Fruit fly (Drosophila melanogaster) whole organism, embryonic: ENCODE measurements around the gene Sar1.
A peak's percentile ranks its signal among the peaks of the same experiment; 100 is the strongest.

ENCODE experiments used
- Blimp-1 ChIP-seq: fragments of 200-800 bp; sonication (Bioruptor generic); optimal IDR thresholded peaks from 3 replicates; lab custom pipeline; 2018; ENCODE audit warnings: missing biosample characterization, missing genetic modification characterization, mild to moderate bottlenecking, moderate library complexity, missing genetic modification reagents
- CG10366 ChIP-seq: fragments of 200-800 bp; sonication (Bioruptor generic); IDR thresholded peaks from 2 replicates; pipeline ENCODE4 v1.3.6; 2022; ENCODE audit warnings: missing biosample characterization, missing genetic modification characterization
- CG11247 ChIP-seq: fragments of 200-800 bp; sonication (Bioruptor generic); IDR thresholded peaks from 2 replicates; pipeline ENCODE4 v1.3.6; 2022; ENCODE audit warnings: missing biosample characterization, missing genetic modification characterization
- CG11696 ChIP-seq: fragments of 200-800 bp; sonication (Bioruptor generic); IDR thresholded peaks from 2 replicates; pipeline ENCODE4 v1.3.6; 2022; ENCODE audit warnings: missing biosample characterization, missing genetic modification characterization
- CG12391 ChIP-seq: fragments of 200-800 bp; sonication (Bioruptor generic); optimal IDR thresholded peaks from 3 replicates; lab custom pipeline; 2018; ENCODE audit warnings: missing biosample characterization, mild to moderate bottlenecking, missing genetic modification characterization, moderate library complexity
- CG14965 ChIP-seq: fragments of 200-800 bp; sonication (Bioruptor generic); optimal IDR thresholded peaks from 2 replicates; lab custom pipeline; 2016; ENCODE audit warnings: missing biosample characterization, missing genetic modification characterization, borderline replicate concordance
- CG15696 ChIP-seq: fragments of 200-800 bp; sonication (Bioruptor generic); optimal IDR thresholded peaks from 2 replicates; lab custom pipeline; 2019; ENCODE audit warnings: missing biosample characterization, mild to moderate bottlenecking, missing genetic modification characterization, moderate library complexity
- CG17385 ChIP-seq: fragments of 200-800 bp; sonication (Bioruptor generic); optimal IDR thresholded peaks from 3 replicates; lab custom pipeline; 2018; ENCODE audit warnings: missing biosample characterization, mild to moderate bottlenecking, missing genetic modification characterization
- CG18262 ChIP-seq: fragments of 200-800 bp; optimal IDR thresholded peaks from 3 replicates; lab custom pipeline; 2019; ENCODE audit warnings: missing biosample characterization, mild to moderate bottlenecking, missing genetic modification characterization, moderate library complexity
- CG18599 ChIP-seq: fragments of 200-800 bp; sonication (Bioruptor generic); optimal IDR thresholded peaks from 3 replicates; lab custom pipeline; 2017; ENCODE audit warnings: missing biosample characterization, missing genetic modification characterization, mild to moderate bottlenecking, moderate library complexity, missing genetic modification reagents
- CG2129 ChIP-seq: fragments of 200-800 bp; sonication (Bioruptor generic); IDR thresholded peaks from 2 replicates; pipeline ENCODE4 v1.3.6; 2022; ENCODE audit warnings: missing biosample characterization, missing genetic modification characterization; ENCODE audit not compliant: partially characterized antibody
- CG34224 ChIP-seq: fragments of 200-800 bp; sonication (Bioruptor generic); IDR thresholded peaks from 3 replicates; pipeline ENCODE4 v1.3.6; 2022; ENCODE audit warnings: missing biosample characterization, missing genetic modification characterization; ENCODE audit not compliant: partially characterized antibody
- CG34422 ChIP-seq: fragments of 200-800 bp; sonication (Bioruptor generic); IDR thresholded peaks from 3 replicates; pipeline ENCODE4 v1.3.6; 2022; ENCODE audit warnings: missing biosample characterization, missing genetic modification characterization
- CG6272 ChIP-seq: fragments of 200-800 bp; sonication (Bioruptor generic); IDR thresholded peaks from 2 replicates; pipeline ENCODE4 v1.3.6; 2022; ENCODE audit warnings: missing biosample characterization, missing genetic modification characterization
- CG8290 ChIP-seq, 3 experiments: fragments of 200-800 bp; sonication (Bioruptor generic); optimal IDR thresholded peaks; 2 replicates each; lab custom pipeline; 2016 to 2019; ENCODE audit warnings: missing biosample characterization in 3 of 3, missing genetic modification characterization in 3 of 3, mild to moderate bottlenecking in 2 of 3, moderate library complexity in 1 of 3
- CG8359 ChIP-seq: fragments of 200-800 bp; sonication (Bioruptor generic); optimal IDR thresholded peaks from 2 replicates; lab custom pipeline; 2017; ENCODE audit warnings: missing biosample characterization, mild to moderate bottlenecking, missing genetic modification characterization, borderline replicate concordance
- CG8924 ChIP-seq: fragments of 200-800 bp; optimal IDR thresholded peaks from 3 replicates; lab custom pipeline; 2019; ENCODE audit warnings: missing biosample characterization, mild to moderate bottlenecking, missing genetic modification characterization, moderate library complexity
- CHES-1-like ChIP-seq: fragments of 200-800 bp; sonication (Bioruptor generic); optimal IDR thresholded peaks from 2 replicates; lab custom pipeline; 2016; ENCODE audit warnings: missing biosample characterization, missing genetic modification characterization
- CTCF ChIP-seq: fragments of 200-800 bp; sonication (Bioruptor generic); optimal IDR thresholded peaks from 2 replicates; lab custom pipeline; 2017; ENCODE audit warnings: missing biosample characterization, mild to moderate bottlenecking, missing genetic modification characterization, moderate library complexity
- Dek ChIP-seq: fragments of 200-800 bp; sonication (Bioruptor generic); optimal IDR thresholded peaks from 3 replicates; lab custom pipeline; 2019; ENCODE audit warnings: missing biosample characterization, mild to moderate bottlenecking, missing genetic modification characterization, moderate library complexity
- Dll ChIP-seq: fragments of 200-800 bp; sonication (Bioruptor generic); IDR thresholded peaks from 4 replicates; pipeline ENCODE4 v1.3.6; 2022; ENCODE audit warnings: missing biosample characterization, missing genetic modification characterization; ENCODE audit not compliant: partially characterized antibody
- Doc3 ChIP-seq: fragments of 200-800 bp; sonication (Bioruptor generic); IDR thresholded peaks from 3 replicates; pipeline ENCODE4 v1.3.6; 2022; ENCODE audit warnings: missing biosample characterization, missing genetic modification characterization; ENCODE audit not compliant: partially characterized antibody
- Fer1 ChIP-seq: fragments of 200-800 bp; sonication (Bioruptor generic); optimal IDR thresholded peaks from 2 replicates; lab custom pipeline; 2017; ENCODE audit warnings: missing biosample characterization, mild to moderate bottlenecking, missing genetic modification characterization
- HmgZ ChIP-seq: fragments of 200-800 bp; sonication (Bioruptor generic); optimal IDR thresholded peaks from 2 replicates; lab custom pipeline; 2018; ENCODE audit warnings: missing biosample characterization, mild to moderate bottlenecking, missing genetic modification characterization
- Hmx ChIP-seq: fragments of 200-800 bp; sonication (Bioruptor generic); optimal IDR thresholded peaks from 2 replicates; lab custom pipeline; 2016; ENCODE audit warnings: missing biosample characterization, missing genetic modification characterization
- Hsf ChIP-seq: fragments of 200-800 bp; sonication (Bioruptor generic); optimal IDR thresholded peaks from 3 replicates; lab custom pipeline; 2016; ENCODE audit warnings: missing biosample characterization, missing genetic modification characterization
- Lhr ChIP-seq: fragments of 200-800 bp; sonication (Bioruptor generic); optimal IDR thresholded peaks from 3 replicates; lab custom pipeline; 2017; ENCODE audit warnings: mild to moderate bottlenecking, missing biosample characterization, missing genetic modification reagents, missing genetic modification characterization
- Meics ChIP-seq: fragments of 200-800 bp; sonication (Bioruptor generic); optimal IDR thresholded peaks from 2 replicates; lab custom pipeline; 2017; ENCODE audit warnings: missing biosample characterization, mild to moderate bottlenecking, missing genetic modification characterization
- NC2α ChIP-seq: fragments of 200-800 bp; sonication (Bioruptor generic); optimal IDR thresholded peaks from 2 replicates; lab custom pipeline; 2016; ENCODE audit warnings: missing biosample characterization, missing genetic modification characterization
- NFAT ChIP-seq: fragments of 200-800 bp; sonication (Bioruptor generic); IDR thresholded peaks from 2 replicates; pipeline ENCODE4 v1.3.6; 2022; ENCODE audit warnings: missing biosample characterization, missing genetic modification characterization
- Nf-YB ChIP-seq: fragments of 200-800 bp; sonication (Bioruptor generic); optimal IDR thresholded peaks from 3 replicates; lab custom pipeline; 2019; ENCODE audit warnings: missing biosample characterization, mild to moderate bottlenecking, missing genetic modification characterization, moderate library complexity
- Scr ChIP-seq: fragments of 200-800 bp; sonication (Bioruptor generic); IDR thresholded peaks from 2 replicates; pipeline ENCODE4 v1.3.6; 2022; ENCODE audit warnings: missing biosample characterization, missing genetic modification characterization; ENCODE audit not compliant: partially characterized antibody
- Tbp ChIP-seq: fragments of >200 bp; optimal IDR thresholded peaks from 2 replicates; lab custom pipeline; 2018; ENCODE audit warnings: missing biosample characterization, missing genetic modification characterization
- Xbp1 ChIP-seq: fragments of 200-800 bp; sonication (Bioruptor generic); optimal IDR thresholded peaks from 3 replicates; lab custom pipeline; 2016; ENCODE audit warnings: missing biosample characterization, mild to moderate bottlenecking, missing genetic modification characterization
- bbx ChIP-seq: fragments of 200-800 bp; sonication (Bioruptor generic); IDR thresholded peaks from 2 replicates; pipeline ENCODE4 v1.3.6; 2022; ENCODE audit warnings: missing biosample characterization, missing genetic modification characterization; ENCODE audit not compliant: partially characterized antibody
- chinmo ChIP-seq: fragments of 200-800 bp; sonication (Bioruptor generic); IDR thresholded peaks from 4 replicates; pipeline ENCODE4 v1.3.6; 2022; ENCODE audit warnings: missing biosample characterization, missing genetic modification characterization; ENCODE audit not compliant: partially characterized antibody
- crol ChIP-seq: fragments of 200-800 bp; sonication (Bioruptor generic); IDR thresholded peaks from 2 replicates; pipeline ENCODE4 v1.3.6; 2022; ENCODE audit warnings: missing biosample characterization, missing genetic modification characterization
- emc ChIP-seq: fragments of 200-800 bp; sonication (Bioruptor generic); optimal IDR thresholded peaks from 2 replicates; lab custom pipeline; 2016; ENCODE audit warnings: missing biosample characterization, missing genetic modification characterization
- eyg ChIP-seq: fragments of 200-800 bp; sonication (Bioruptor generic); optimal IDR thresholded peaks from 3 replicates; lab custom pipeline; 2016; ENCODE audit warnings: missing biosample characterization, missing genetic modification characterization
- insv ChIP-seq, 2 experiments: fragments of 200-800 bp; sonication (Bioruptor generic); optimal IDR thresholded peaks; 3 replicates each; lab custom pipeline; 2016 to 2018; ENCODE audit warnings: missing biosample characterization in 2 of 2, missing genetic modification characterization in 2 of 2
- nerfin-2 ChIP-seq: fragments of 200-800 bp; sonication (Bioruptor generic); IDR thresholded peaks from 2 replicates; pipeline ENCODE4 v1.3.6; 2022; ENCODE audit warnings: missing biosample characterization, missing genetic modification characterization; ENCODE audit not compliant: partially characterized antibody
- odd ChIP-seq: fragments of 200-800 bp; sonication (Bioruptor generic); optimal IDR thresholded peaks from 2 replicates; lab custom pipeline; 2017; ENCODE audit warnings: missing biosample characterization, mild to moderate bottlenecking, missing genetic modification characterization
- onecut ChIP-seq: fragments of 200-800 bp; sonication (Bioruptor generic); IDR thresholded peaks from 2 replicates; pipeline ENCODE4 v1.3.6; 2022; ENCODE audit warnings: missing biosample characterization, missing genetic modification characterization
- org-1 ChIP-seq: fragments of 200-800 bp; sonication (Bioruptor generic); optimal IDR thresholded peaks from 2 replicates; lab custom pipeline; 2017; ENCODE audit warnings: missing biosample characterization, missing genetic modification characterization
- pros ChIP-seq: fragments of 200-800 bp; sonication (Bioruptor generic); optimal IDR thresholded peaks from 3 replicates; lab custom pipeline; 2019; ENCODE audit warnings: missing biosample characterization, mild to moderate bottlenecking, missing genetic modification characterization, moderate library complexity
- slou ChIP-seq: fragments of 200-800 bp; sonication (Bioruptor generic); optimal IDR thresholded peaks from 3 replicates; lab custom pipeline; 2016; ENCODE audit warnings: missing biosample characterization, missing genetic modification characterization
- tll ChIP-seq, 2 experiments: fragments of 200-800 bp in 1 of 2; fragments of >200 bp in 1 of 2; sonication (Bioruptor generic) in 1 of 2; optimal IDR thresholded peaks; 2 replicates each; lab custom pipeline; 2017 to 2019; ENCODE audit warnings: missing biosample characterization in 2 of 2, missing genetic modification characterization in 2 of 2, mild to moderate bottlenecking in 1 of 2, moderate library complexity in 1 of 2
- z ChIP-seq: fragments of 200-800 bp; sonication (Bioruptor generic); IDR thresholded peaks from 3 replicates; pipeline ENCODE4 v1.3.6; 2022; ENCODE audit warnings: missing biosample characterization, missing genetic modification characterization

Gene Sar1

DNA sequence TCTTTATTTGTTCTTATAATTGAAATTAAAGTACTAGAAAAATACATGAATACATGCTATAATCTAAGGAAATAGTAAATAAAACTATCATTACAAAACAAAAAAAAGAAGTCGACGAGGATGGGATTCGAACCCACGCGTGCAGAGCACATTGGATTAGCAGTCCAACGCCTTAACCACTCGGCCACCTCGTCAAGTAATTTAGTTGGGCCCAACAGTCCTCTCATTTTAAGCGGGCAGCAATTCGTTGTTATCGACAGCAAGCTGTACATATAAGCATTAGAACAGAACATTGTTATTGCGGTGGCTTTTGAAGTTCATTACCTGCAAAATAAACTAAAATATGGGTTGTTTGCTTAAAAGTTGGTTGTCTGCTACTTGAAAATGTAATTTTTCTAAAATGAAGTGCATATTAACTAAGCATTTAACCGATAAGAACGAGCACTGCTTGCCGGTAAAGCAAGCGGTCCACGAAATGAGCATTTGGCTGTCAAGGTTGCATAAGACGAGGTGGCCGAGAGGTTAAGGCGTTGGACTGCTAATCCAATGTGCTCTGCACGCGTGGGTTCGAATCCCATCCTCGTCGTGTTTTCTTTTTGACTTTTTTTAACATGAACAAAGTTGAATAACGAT, 40.7 kb downstream of the Sar1 start:
- TF ChIP-seq NC2α (GFP tag; lab: Kevin White, UChicago): no peak
- no peak for TF ChIP-seq pros (GFP tag; lab: Kevin White, UChicago)
- TF ChIP-seq emc: no peak
- TF ChIP-seq HmgZ (tag; lab: Kevin White, UChicago): peak; percentile 37
- TF ChIP-seq CG11696: no peak
- no peak for TF ChIP-seq onecut (GFP tag; lab: Robert Waterston, UW)
- TF ChIP-seq CG11247 (GFP tag; lab: Robert Waterston, UW): no peak
- TF ChIP-seq Hsf (GFP tag; lab: Kevin White, UChicago): no peak
- TF ChIP-seq CG34422 (GFP tag; lab: Robert Waterston, UW): no peak; the same call in 2 of the 3 replicates
- TF ChIP-seq CG15696 (tag; lab: Kevin White, UChicago): no peak
- peak; percentile 68 for TF ChIP-seq Scr (GFP tag; lab: Robert Waterston, UW)
- 0 out of 3 replicates have a peak, but pooled peaks have one; percentile 19 for TF ChIP-seq Doc3 (GFP tag; lab: Robert Waterston, UW)
- no peak for TF ChIP-seq insv (GFP tag; optimal IDR thresholded peaks at IDR 0.05; lab: Kevin White, UChicago)
- TF ChIP-seq Hmx: no peak
- no peak for TF ChIP-seq Meics (GFP tag; lab: Kevin White, UChicago)
- no peak for TF ChIP-seq CG17385 (GFP tag; lab: Kevin White, UChicago)
- TF ChIP-seq chinmo (GFP tag; lab: Robert Waterston, UW): peak; percentile 95
- TF ChIP-seq eyg (GFP tag; lab: Kevin White, UChicago): no peak
- no peak for TF ChIP-seq Fer1
- no peak for TF ChIP-seq Xbp1 (GFP tag; lab: Kevin White, UChicago)
- no peak for TF ChIP-seq CG8290 (GFP tag; optimal IDR thresholded peaks at IDR 0.05; lab: Kevin White, UChicago)
- peak in 1 of 2 experiments; percentile 16 for TF ChIP-seq CG8290 (tag; optimal IDR thresholded peaks at IDR 0.05; lab: Kevin White, UChicago)
- TF ChIP-seq CTCF (GFP tag; lab: Kevin White, UChicago): peak; percentile 55
- peak; percentile 83 for TF ChIP-seq bbx (GFP tag; lab: Robert Waterston, UW)
- TF ChIP-seq CG2129 (GFP tag; lab: Robert Waterston, UW): peak; percentile 19; the same call in 1 of the 2 replicates
- TF ChIP-seq CG8924: no peak
- TF ChIP-seq Lhr (GFP tag; lab: Kevin White, UChicago): no peak
- TF ChIP-seq Dll (GFP tag; lab: Robert Waterston, UW): 0 out of 4 replicates have a peak, but pooled peaks have one; percentile 56
- TF ChIP-seq odd (GFP tag; lab: Kevin White, UChicago): no peak
- no peak for TF ChIP-seq crol (GFP tag; lab: Robert Waterston, UW)
- peak; percentile 55; the same call in 2 of the 3 replicates for TF ChIP-seq CG34224 (GFP tag; lab: Robert Waterston, UW)
- no peak for TF ChIP-seq CG10366 (GFP tag; lab: Robert Waterston, UW)
- no peak for TF ChIP-seq NFAT (GFP tag; lab: Robert Waterston, UW)
- TF ChIP-seq tll (GFP tag; optimal IDR thresholded peaks at IDR 0.05; lab: Kevin White, UChicago): no peak
- TF ChIP-seq org-1 (GFP tag; lab: Kevin White, UChicago): no peak
- no peak for TF ChIP-seq CG8359 (GFP tag; lab: Kevin White, UChicago)
- no peak for TF ChIP-seq Tbp
- no peak for TF ChIP-seq CHES-1-like (GFP tag; lab: Kevin White, UChicago)
- peak; percentile 22 for TF ChIP-seq CG12391 (tag; lab: Kevin White, UChicago)
- TF ChIP-seq Blimp-1 (GFP tag; lab: Kevin White, UChicago): no peak
- TF ChIP-seq CG14965: no peak
- TF ChIP-seq Dek (tag; lab: Kevin White, UChicago): no peak
- TF ChIP-seq z: no peak
- no peak for TF ChIP-seq slou (GFP tag; lab: Kevin White, UChicago)
- TF ChIP-seq nerfin-2 (GFP tag; lab: Robert Waterston, UW): peak; percentile 86
- TF ChIP-seq CG18599 (GFP tag; lab: Kevin White, UChicago): no peak
- TF ChIP-seq Nf-YB (GFP tag; lab: Kevin White, UChicago): no peak
- no peak for TF ChIP-seq CG6272 (GFP tag; lab: Robert Waterston, UW)
- TF ChIP-seq CG18262 (tag; lab: Kevin White, UChicago): no peak
